Worm (Caenorhabditis elegans) whole organism, young adult: ENCODE measurements around the gene dgk-1.
A peak's percentile ranks its signal among the peaks of the same experiment; 100 is the strongest.

Source experiments
- B0336.3 ChIP-seq: fragments of 200-800 bp; sonication (Bioruptor generic); IDR thresholded peaks from 2 replicates; pipeline ENCODE4 v1.3.6; 2022; ENCODE audit warnings: missing genetic modification characterization, missing compliant biosample characterization
- C06A6.2 ChIP-seq: fragments of 200-800 bp; sonication (Bioruptor generic); conservative IDR thresholded peaks from 2 replicates; pipeline ENCODE4 v1.3.6; 2022; ENCODE audit warnings: missing genetic modification characterization, missing compliant biosample characterization
- C17E4.6 ChIP-seq: fragments of 200-800 bp; sonication (Bioruptor generic); IDR thresholded peaks from 2 replicates; pipeline ENCODE4 v1.3.6; 2022; ENCODE audit warnings: missing genetic modification reagents, missing genetic modification characterization, missing compliant biosample characterization
- D2030.7 ChIP-seq: fragments of 200-800 bp; sonication (Bioruptor generic); IDR thresholded peaks from 2 replicates; pipeline ENCODE4 v1.3.6; 2022; ENCODE audit warnings: missing genetic modification reagents, missing genetic modification characterization, missing compliant biosample characterization
- F33H1.4 ChIP-seq: fragments of 200-800 bp; sonication (Bioruptor generic); IDR thresholded peaks from 2 replicates; pipeline ENCODE4 v1.3.6; 2022; ENCODE audit warnings: missing genetic modification reagents, missing genetic modification characterization, missing compliant biosample characterization
- F37B4.10 ChIP-seq: fragments of 200-800 bp; sonication (Bioruptor generic); IDR thresholded peaks from 2 replicates; pipeline ENCODE4 v1.3.6; 2022; ENCODE audit warnings: missing genetic modification characterization, missing compliant biosample characterization
- F55B11.4 ChIP-seq: sonication (generic microtip); optimal IDR thresholded peaks from 2 replicates; lab custom pipeline; 2016; ENCODE audit warnings: missing compliant biosample characterization, missing genetic modification characterization, borderline replicate concordance; ENCODE audit not compliant: insufficient read depth
- F57C9.4 ChIP-seq: sonication (generic microtip); optimal IDR thresholded peaks from 2 replicates; lab custom pipeline; 2017; ENCODE audit warnings: mild to moderate bottlenecking, missing genetic modification characterization, missing compliant biosample characterization
- K11D2.4 ChIP-seq: fragments of 200-800 bp; sonication (Bioruptor generic); IDR thresholded peaks from 2 replicates; pipeline ENCODE4 v1.3.6; 2022; ENCODE audit warnings: missing genetic modification reagents, missing genetic modification characterization, missing compliant biosample characterization
- Y53F4B.3 ChIP-seq: fragments of 200-800 bp; sonication (Bioruptor generic); IDR thresholded peaks from 2 replicates; pipeline ENCODE4 v1.3.6; 2022; ENCODE audit warnings: missing genetic modification reagents, missing genetic modification characterization, missing compliant biosample characterization
- Y67H2A.10 ChIP-seq: fragments of 200-800 bp; sonication (Bioruptor generic); conservative IDR thresholded peaks from 2 replicates; pipeline ENCODE4 v1.3.6; 2022; ENCODE audit warnings: missing genetic modification reagents, missing genetic modification characterization, missing compliant biosample characterization
- ZK185.1 ChIP-seq: sonication (generic microtip); optimal IDR thresholded peaks from 2 replicates; lab custom pipeline; 2016; ENCODE audit warnings: mild to moderate bottlenecking, missing genetic modification characterization, missing compliant biosample characterization; ENCODE audit not compliant: poor library complexity, severe bottlenecking
- bed-1 ChIP-seq: fragments of 200-800 bp; sonication (Bioruptor generic); IDR thresholded peaks from 2 replicates; pipeline ENCODE4 v1.3.6; 2022; ENCODE audit warnings: missing genetic modification reagents, missing genetic modification characterization, missing compliant biosample characterization
- bed-2 ChIP-seq: fragments of 200-800 bp; sonication (Bioruptor generic); IDR thresholded peaks from 2 replicates; pipeline ENCODE4 v1.3.6; 2022; ENCODE audit warnings: missing genetic modification reagents, missing genetic modification characterization, missing compliant biosample characterization
- cebp-1 ChIP-seq, 2 experiments: fragments of 200-800 bp in 1 of 2; sonication (Bioruptor generic) in 1 of 2; sonication (generic microtip) in 1 of 2; IDR thresholded peaks in 1 of 2; optimal IDR thresholded peaks in 1 of 2; 2 replicates each; pipeline versions ENCODE4 v1.3.6 to Lab custom; 2017 to 2022; ENCODE audit warnings: missing compliant biosample characterization in 2 of 2, missing genetic modification characterization in 2 of 2, mild to moderate bottlenecking in 1 of 2, missing genetic modification reagents in 1 of 2, moderate library complexity in 1 of 2
- cebp-2 ChIP-seq: fragments of 200-800 bp; sonication (Bioruptor generic); IDR thresholded peaks from 2 replicates; pipeline ENCODE4 v1.3.6; 2022; ENCODE audit warnings: missing genetic modification characterization, missing compliant biosample characterization
- ceh-100 ChIP-seq: fragments of 200-800 bp; sonication (Bioruptor generic); IDR thresholded peaks from 2 replicates; pipeline ENCODE4 v1.3.6; 2022; ENCODE audit warnings: missing genetic modification reagents, missing genetic modification characterization, missing compliant biosample characterization
- ceh-27 ChIP-seq: fragments of 200-800 bp; sonication (Bioruptor generic); optimal IDR thresholded peaks from 2 replicates; lab custom pipeline; 2018; ENCODE audit warnings: mild to moderate bottlenecking, missing genetic modification characterization, moderate library complexity, missing compliant biosample characterization
- ceh-58 ChIP-seq: fragments of 200-800 bp; sonication (Bioruptor generic); IDR thresholded peaks from 2 replicates; pipeline ENCODE4 v1.3.6; 2022; ENCODE audit warnings: missing genetic modification characterization, missing compliant biosample characterization
- ceh-91 ChIP-seq: fragments of 200-800 bp; sonication (Bioruptor generic); IDR thresholded peaks from 2 replicates; pipeline ENCODE4 v1.3.6; 2022; ENCODE audit warnings: missing genetic modification reagents, missing genetic modification characterization, missing compliant biosample characterization
- efl-1 ChIP-seq: fragments of 150-350 bp; optimal IDR thresholded peaks from 2 replicates; lab custom pipeline; 2014; ENCODE audit warnings: missing biosample characterization, missing genetic modification reagents, missing genetic modification characterization
- egrh-3 ChIP-seq: fragments of 200-800 bp; sonication (Bioruptor generic); IDR thresholded peaks from 2 replicates; pipeline ENCODE4 v1.3.6; 2022; ENCODE audit warnings: missing genetic modification reagents, missing genetic modification characterization, missing compliant biosample characterization
- ekl-4 ChIP-seq: fragments of 200-800 bp; sonication (Bioruptor generic); IDR thresholded peaks from 2 replicates; pipeline ENCODE4 v1.3.6; 2022; ENCODE audit warnings: missing genetic modification reagents, missing genetic modification characterization, missing compliant biosample characterization
- fkh-3 ChIP-seq: sonication (generic microtip); optimal IDR thresholded peaks from 2 replicates; lab custom pipeline; 2016; ENCODE audit warnings: mild to moderate bottlenecking, missing genetic modification characterization, missing compliant biosample characterization
- gei-17 ChIP-seq: fragments of 200-800 bp; sonication (Bioruptor generic); optimal IDR thresholded peaks from 2 replicates; lab custom pipeline; 2018; ENCODE audit warnings: mild to moderate bottlenecking, missing genetic modification characterization, missing compliant biosample characterization
- hlh-26 ChIP-seq: fragments of 200-800 bp; sonication (Bioruptor generic); conservative IDR thresholded peaks from 2 replicates; pipeline ENCODE4 v1.3.6; 2022; ENCODE audit warnings: missing genetic modification reagents, missing genetic modification characterization, missing compliant biosample characterization
- hmg-1.2 ChIP-seq: fragments of 200-800 bp; sonication (Bioruptor generic); IDR thresholded peaks from 2 replicates; pipeline ENCODE4 v1.3.6; 2022; ENCODE audit warnings: missing genetic modification reagents, missing genetic modification characterization, missing compliant biosample characterization
- hsf-1 ChIP-seq: fragments of 200-800 bp; sonication (Bioruptor generic); IDR thresholded peaks from 2 replicates; pipeline ENCODE4 v1.3.6; 2022; ENCODE audit warnings: missing genetic modification reagents, missing genetic modification characterization, missing compliant biosample characterization
- lin-26 ChIP-seq: fragments of 200-800 bp; sonication (Bioruptor generic); IDR thresholded peaks from 2 replicates; pipeline ENCODE4 v1.3.6; 2022; ENCODE audit warnings: missing genetic modification reagents, missing genetic modification characterization, missing compliant biosample characterization
- lir-1 ChIP-seq: fragments of 200-800 bp; sonication (Bioruptor generic); conservative IDR thresholded peaks from 2 replicates; pipeline ENCODE4 v1.3.6; 2022; ENCODE audit warnings: missing genetic modification reagents, missing genetic modification characterization, missing compliant biosample characterization
- lsl-1 ChIP-seq: fragments of 200-800 bp; sonication (Bioruptor generic); optimal IDR thresholded peaks from 2 replicates; lab custom pipeline; 2018; ENCODE audit warnings: mild to moderate bottlenecking, missing genetic modification characterization, moderate library complexity, missing compliant biosample characterization
- mcd-1 ChIP-seq: fragments of 200-800 bp; sonication (Bioruptor generic); IDR thresholded peaks from 2 replicates; pipeline ENCODE4 v1.3.6; 2022; ENCODE audit warnings: missing genetic modification reagents, missing genetic modification characterization, missing compliant biosample characterization
- nfya-1 ChIP-seq: sonication (generic microtip); optimal IDR thresholded peaks from 2 replicates; lab custom pipeline; 2017; ENCODE audit warnings: antibody characterized with exemption, missing compliant biosample characterization, missing genetic modification characterization, borderline replicate concordance; ENCODE audit not compliant: insufficient read depth
- nhr-120 ChIP-seq: fragments of 200-800 bp; sonication (Bioruptor generic); IDR thresholded peaks from 2 replicates; pipeline ENCODE4 v1.3.6; 2022; ENCODE audit warnings: missing genetic modification characterization, missing compliant biosample characterization
- nhr-179 ChIP-seq: sonication (generic microtip); optimal IDR thresholded peaks from 2 replicates; lab custom pipeline; 2016; ENCODE audit warnings: mild to moderate bottlenecking, missing genetic modification characterization, missing compliant biosample characterization
- nhr-80 ChIP-seq: sonication (generic microtip); optimal IDR thresholded peaks from 2 replicates; lab custom pipeline; 2016; ENCODE audit warnings: missing genetic modification characterization, missing compliant biosample characterization
- pbrm-1 ChIP-seq: fragments of 200-800 bp; sonication (Bioruptor generic); IDR thresholded peaks from 2 replicates; pipeline ENCODE4 v1.3.6; 2022; ENCODE audit warnings: missing genetic modification reagents, missing genetic modification characterization, missing compliant biosample characterization
- rcor-1 ChIP-seq: fragments of 200-800 bp; sonication (Bioruptor generic); IDR thresholded peaks from 2 replicates; pipeline ENCODE4 v1.3.6; 2022; ENCODE audit warnings: missing genetic modification reagents, missing genetic modification characterization, missing compliant biosample characterization
- rec-8 ChIP-seq, 2 experiments: sonication (generic microtip); optimal IDR thresholded peaks; 2 replicates each; lab custom pipeline; 2016; ENCODE audit warnings: mild to moderate bottlenecking in 2 of 2, missing genetic modification characterization in 2 of 2, missing genetic modification reagents in 2 of 2, missing genotype in 2 of 2, missing biosample characterization in 1 of 2, missing compliant biosample characterization in 1 of 2, moderate library complexity in 1 of 2
- snpc-4 ChIP-seq, 5 experiments: fragments of 150-350 bp in 1 of 5; sonication (generic microtip) in 4 of 5; optimal IDR thresholded peaks; 2 replicates each; lab custom pipeline; 2014 to 2018; ENCODE audit warnings: missing genetic modification characterization in 5 of 5, missing biosample characterization in 3 of 5, antibody characterized with exemption in 2 of 5, mild to moderate bottlenecking in 2 of 5, missing compliant biosample characterization in 2 of 5, missing genotype in 2 of 5, moderate library complexity in 2 of 5, missing genetic modification reagents in 1 of 5
- sptf-2 ChIP-seq: fragments of 200-800 bp; sonication (Bioruptor generic); optimal IDR thresholded peaks from 2 replicates; lab custom pipeline; 2018; ENCODE audit warnings: mild to moderate bottlenecking, missing genetic modification characterization, missing compliant biosample characterization
- unc-130 ChIP-seq: sonication (generic microtip); optimal IDR thresholded peaks from 2 replicates; lab custom pipeline; 2016; ENCODE audit warnings: missing genetic modification reagents, missing genetic modification characterization, missing compliant biosample characterization
- zim-3 ChIP-seq: sonication (generic microtip); optimal IDR thresholded peaks from 2 replicates; lab custom pipeline; 2017; ENCODE audit warnings: mild to moderate bottlenecking, missing genetic modification characterization, moderate library complexity, missing compliant biosample characterization
- ztf-6 ChIP-seq: fragments of 200-800 bp; sonication (Bioruptor generic); IDR thresholded peaks from 2 replicates; pipeline ENCODE4 v1.3.6; 2022; ENCODE audit warnings: missing genetic modification reagents, missing genetic modification characterization, missing compliant biosample characterization

Gene dgk-1

ce11 chrX:952557-953083 is 38.6 kb downstream of the dgk-1 start:
- TF ChIP-seq pbrm-1: no peak
- TF ChIP-seq cebp-2: no peak
- TF ChIP-seq K11D2.4 (GFP tag; lab: Robert Waterston, UW): no peak
- TF ChIP-seq nhr-120 (GFP tag; lab: Robert Waterston, UW): no peak
- no peak for TF ChIP-seq bed-1 (GFP tag; lab: Robert Waterston, UW)
- no peak for TF ChIP-seq nhr-80 (tag; lab: Kevin White, UChicago)

ce11 chrX:950482-950881 is 40.8 kb downstream of the dgk-1 start, which contains the start of gene arr-1:
arr-1 (plus strand) TSS chrX:950782.
- TF ChIP-seq B0336.3 (GFP tag; lab: Robert Waterston, UW) (no peak), rec-8 (tag; optimal IDR thresholded peaks at IDR 0.05; lab: Kevin White, UChicago) (no peak), F55B11.4 (tag; lab: Kevin White, UChicago) (no peak), unc-130 (GFP tag; lab: Kevin White, UChicago) (no peak), F37B4.10 (GFP tag; lab: Robert Waterston, UW) (no peak), nfya-1 (tag; lab: Kevin White, UChicago) (no peak), ceh-58 (no peak), hmg-1.2 (GFP tag; lab: Robert Waterston, UW) (no peak), bed-1 (GFP tag; lab: Robert Waterston, UW) (no peak), ceh-91 (GFP tag; lab: Robert Waterston, UW) (no peak), sptf-2 (GFP tag; lab: Kevin White, UChicago) (no peak), gei-17 (no peak), hsf-1 (GFP tag; lab: Robert Waterston, UW) (no peak), F33H1.4 (no peak), lir-1 (GFP tag; lab: Robert Waterston, UW) (no peak), fkh-3 (no peak), nhr-179 (tag; lab: Kevin White, UChicago) (no peak), rcor-1 (GFP tag; lab: Robert Waterston, UW) (no peak)
- TF ChIP-seq, all 124 proteins: peak for 0

ce11 chrX:949466-949865 is 41.8 kb downstream of the dgk-1 start:
- TF ChIP-seq ceh-100 (GFP tag; lab: Robert Waterston, UW) (peak; percentile 43; the same call in 1 of the 2 replicates), efl-1 (peak; percentile 17), C17E4.6 (GFP tag; lab: Robert Waterston, UW) (no peak), ekl-4 (GFP tag; lab: Robert Waterston, UW) (0 out of 2 replicates have a peak, but pooled peaks have one; percentile 54), lsl-1 (no peak), Y53F4B.3 (GFP tag; lab: Robert Waterston, UW) (no peak), D2030.7 (GFP tag; lab: Robert Waterston, UW) (no peak), bed-2 (GFP tag; lab: Robert Waterston, UW) (0 out of 2 replicates have a peak, but pooled peaks have one; percentile 42), mcd-1 (peak; percentile 68), rcor-1 (GFP tag; lab: Robert Waterston, UW) (peak; percentile 68), ztf-6 (GFP tag; lab: Robert Waterston, UW) (0 out of 2 replicates have a peak, but pooled peaks have one; percentile 41), cebp-1 (GFP tag; IDR thresholded peaks at IDR 0.05; lab: Robert Waterston, UW) (0 out of 2 replicates have a peak, but pooled peaks have one; percentile 21), cebp-1 (tag; optimal IDR thresholded peaks at IDR 0.05; lab: Kevin White, UChicago) (peak; percentile 84), zim-3 (tag; lab: Kevin White, UChicago) (no peak), snpc-4 (GFP tag; optimal IDR thresholded peaks at IDR 0.05; lab: Kevin White, UChicago) (peak; percentile 37), snpc-4 (tag; optimal IDR thresholded peaks at IDR 0.05; lab: Kevin White, UChicago) (peak in 3 of 4 experiments; percentile 27 to 67 (median 37)), lin-26 (GFP tag; lab: Robert Waterston, UW) (peak; percentile 59; the same call in 1 of the 2 replicates), ZK185.1 (tag; lab: Kevin White, UChicago) (peak; percentile 37), gei-17 (peak; percentile 71), F57C9.4 (tag; lab: Kevin White, UChicago) (no peak), egrh-3 (peak; percentile 62), ceh-27 (GFP tag; lab: Kevin White, UChicago) (peak; percentile 90), Y67H2A.10 (no peak), C06A6.2 (GFP tag; lab: Robert Waterston, UW) (peak; percentile 59), hmg-1.2 (GFP tag; lab: Robert Waterston, UW) (peak; percentile 61), hlh-26 (GFP tag; lab: Robert Waterston, UW) (no peak)
